Worm (Caenorhabditis elegans) whole organism, L2 larva: ENCODE measurements around the gene Y105C5A.1.

Experiments used
- C34F6.9 ChIP-seq: fragments of 150-350 bp; optimal IDR thresholded peaks from 2 replicates; lab custom pipeline; 2014; ENCODE audit warnings: missing biosample characterization, missing genetic modification characterization
- F13H6.1 ChIP-seq: sonication (generic microtip); optimal IDR thresholded peaks from 2 replicates; lab custom pipeline; 2016; ENCODE audit warnings: missing genetic modification characterization, missing compliant biosample characterization
- R02D3.7 ChIP-seq: fragments of 150-350 bp; optimal IDR thresholded peaks from 2 replicates; lab custom pipeline; 2014; ENCODE audit warnings: missing biosample characterization, missing genetic modification characterization
- Y55F3AM.14 ChIP-seq: fragments of 200-800 bp; sonication (Bioruptor generic); optimal IDR thresholded peaks from 2 replicates; lab custom pipeline; 2018; ENCODE audit warnings: mild to moderate bottlenecking, missing genetic modification characterization, missing compliant biosample characterization
- ZK546.5 ChIP-seq: sonication (generic microtip); optimal IDR thresholded peaks from 2 replicates; lab custom pipeline; 2017; ENCODE audit warnings: missing biosample characterization, missing genetic modification characterization
- alr-1 ChIP-seq: fragments of 150-350 bp; optimal IDR thresholded peaks from 2 replicates; lab custom pipeline; 2014; ENCODE audit warnings: missing biosample characterization, missing genetic modification characterization
- aly-2 ChIP-seq: fragments of 150-350 bp; optimal IDR thresholded peaks from 2 replicates; lab custom pipeline; 2014; ENCODE audit warnings: missing biosample characterization, missing genetic modification characterization
- ama-1 ChIP-seq: fragments of 150-350 bp; optimal IDR thresholded peaks from 2 replicates; lab custom pipeline; 2018; ENCODE audit warnings: inconsistent platforms
- blmp-1 ChIP-seq: sonication (generic microtip); optimal IDR thresholded peaks from 2 replicates; lab custom pipeline; 2017; ENCODE audit warnings: missing genetic modification characterization, mild to moderate bottlenecking, missing compliant biosample characterization, antibody characterized with exemption, moderate library complexity; ENCODE audit not compliant: insufficient read depth
- ceh-16 ChIP-seq: fragments of 150-350 bp; optimal IDR thresholded peaks from 2 replicates; lab custom pipeline; 2014; ENCODE audit warnings: missing biosample characterization, missing genetic modification characterization
- ceh-82 ChIP-seq: fragments of 150-350 bp; optimal IDR thresholded peaks from 2 replicates; lab custom pipeline; 2014; ENCODE audit warnings: missing biosample characterization, missing genetic modification characterization
- dmd-4 ChIP-seq: sonication (generic microtip); optimal IDR thresholded peaks from 2 replicates; lab custom pipeline; 2017; ENCODE audit warnings: missing biosample characterization, missing genetic modification characterization
- egl-27 ChIP-seq: sonication (generic microtip); optimal IDR thresholded peaks from 3 replicates; lab custom pipeline; 2017; ENCODE audit warnings: missing biosample characterization, missing genetic modification reagents, missing genetic modification characterization
- elt-1 ChIP-seq: fragments of 150-350 bp; optimal IDR thresholded peaks from 2 replicates; lab custom pipeline; 2014; ENCODE audit warnings: missing biosample characterization, missing genetic modification characterization
- fos-1 ChIP-seq: fragments of 150-350 bp; optimal IDR thresholded peaks from 2 replicates; lab custom pipeline; 2014; ENCODE audit warnings: missing biosample characterization, missing genetic modification characterization
- gmeb-1 ChIP-seq: fragments of 150-350 bp; optimal IDR thresholded peaks from 2 replicates; lab custom pipeline; 2014; ENCODE audit warnings: missing biosample characterization, missing genetic modification characterization
- lin-11 ChIP-seq: fragments of 150-350 bp; sonication (generic microtip); optimal IDR thresholded peaks from 2 replicates; lab custom pipeline; 2014; ENCODE audit warnings: missing biosample characterization, missing genetic modification characterization, inconsistent platforms, mixed read lengths
- lin-13 ChIP-seq: fragments of 150-350 bp; optimal IDR thresholded peaks from 2 replicates; lab custom pipeline; 2014; ENCODE audit warnings: missing biosample characterization, missing genetic modification reagents, missing genetic modification characterization
- lin-39 ChIP-seq: fragments of 150-350 bp; optimal IDR thresholded peaks from 2 replicates; lab custom pipeline; 2014; ENCODE audit warnings: missing biosample characterization, missing genetic modification reagents, missing genetic modification characterization
- lsy-2 ChIP-seq, 2 experiments: fragments of 150-350 bp in 1 of 2; sonication (generic microtip) in 1 of 2; optimal IDR thresholded peaks; 2 replicates each; lab custom pipeline; 2014 to 2017; ENCODE audit warnings: missing biosample characterization in 2 of 2, missing genetic modification characterization in 2 of 2
- mab-5 ChIP-seq: fragments of 150-350 bp; optimal IDR thresholded peaks from 2 replicates; lab custom pipeline; 2014; ENCODE audit warnings: missing biosample characterization, missing genetic modification characterization
- mbf-1 ChIP-seq: sonication (generic microtip); optimal IDR thresholded peaks from 2 replicates; lab custom pipeline; 2017; ENCODE audit warnings: missing biosample characterization, missing genetic modification characterization
- mdl-1 ChIP-seq, 2 experiments: fragments of 150-350 bp in 1 of 2; sonication (generic microtip) in 1 of 2; optimal IDR thresholded peaks; 2 replicates each; lab custom pipeline; 2017; ENCODE audit warnings: missing biosample characterization in 2 of 2, missing genetic modification characterization in 2 of 2
- nhr-10 ChIP-seq: sonication (generic microtip); optimal IDR thresholded peaks from 2 replicates; lab custom pipeline; 2017; ENCODE audit warnings: missing biosample characterization, missing genetic modification characterization
- nhr-11 ChIP-seq: fragments of 150-350 bp; optimal IDR thresholded peaks from 2 replicates; lab custom pipeline; 2014; ENCODE audit warnings: missing biosample characterization, missing genetic modification characterization
- nhr-12 ChIP-seq: fragments of 150-350 bp; optimal IDR thresholded peaks from 2 replicates; lab custom pipeline; 2014; ENCODE audit warnings: missing biosample characterization, missing genetic modification characterization
- nhr-21 ChIP-seq: fragments of 150-350 bp; optimal IDR thresholded peaks from 2 replicates; lab custom pipeline; 2014; ENCODE audit warnings: missing biosample characterization, missing genetic modification characterization
- nhr-23 ChIP-seq: fragments of 150-350 bp; optimal IDR thresholded peaks from 2 replicates; lab custom pipeline; 2014; ENCODE audit warnings: missing biosample characterization, missing genetic modification reagents, missing genetic modification characterization
- nhr-237 ChIP-seq: fragments of 150-350 bp; optimal IDR thresholded peaks from 2 replicates; lab custom pipeline; 2014; ENCODE audit warnings: missing biosample characterization, missing genetic modification characterization
- nhr-25 ChIP-seq: fragments of 150-350 bp; sonication (generic microtip); optimal IDR thresholded peaks from 3 replicates; lab custom pipeline; 2014; ENCODE audit warnings: missing biosample characterization, missing genetic modification characterization
- nhr-6 ChIP-seq: fragments of 150-350 bp; optimal IDR thresholded peaks from 2 replicates; lab custom pipeline; 2014; ENCODE audit warnings: missing biosample characterization, missing genetic modification characterization
- nhr-77 ChIP-seq: fragments of 150-350 bp; optimal IDR thresholded peaks from 2 replicates; lab custom pipeline; 2014; ENCODE audit warnings: missing biosample characterization, missing genetic modification characterization
- peb-1 ChIP-seq: fragments of 150-350 bp; optimal IDR thresholded peaks from 2 replicates; lab custom pipeline; 2014; ENCODE audit warnings: missing biosample characterization, missing genetic modification characterization
- sem-4 ChIP-seq: fragments of 150-350 bp; optimal IDR thresholded peaks from 2 replicates; lab custom pipeline; 2014; ENCODE audit warnings: missing biosample characterization, missing genetic modification reagents, missing genetic modification characterization
- skn-1 ChIP-seq: sonication (generic microtip); optimal IDR thresholded peaks from 2 replicates; lab custom pipeline; 2017; ENCODE audit warnings: missing biosample characterization, missing genetic modification characterization
- sma-3 ChIP-seq: sonication (generic microtip); optimal IDR thresholded peaks from 2 replicates; lab custom pipeline; 2016; ENCODE audit warnings: missing genetic modification reagents, missing genetic modification characterization, missing compliant biosample characterization
- sma-9 ChIP-seq, 2 experiments: fragments of 150-350 bp in 1 of 2; sonication (generic microtip) in 1 of 2; optimal IDR thresholded peaks; 2 replicates each; lab custom pipeline; 2014 to 2016; ENCODE audit warnings: missing genetic modification characterization in 2 of 2, mild to moderate bottlenecking in 1 of 2, missing biosample characterization in 1 of 2, missing compliant biosample characterization in 1 of 2, missing genetic modification reagents in 1 of 2, moderate library complexity in 1 of 2
- snpc-4 ChIP-seq: fragments of 150-350 bp; optimal IDR thresholded peaks from 2 replicates; lab custom pipeline; 2014; ENCODE audit warnings: missing biosample characterization, missing genetic modification characterization
- unc-39 ChIP-seq: fragments of 150-350 bp; optimal IDR thresholded peaks from 2 replicates; lab custom pipeline; 2014; ENCODE audit warnings: missing biosample characterization, missing genetic modification characterization
- unc-55 ChIP-seq: fragments of 150-350 bp; sonication (generic microtip); optimal IDR thresholded peaks from 3 replicates; lab custom pipeline; 2014; ENCODE audit warnings: missing biosample characterization, missing genetic modification reagents, missing genetic modification characterization
- unc-62 ChIP-seq: fragments of 150-350 bp; optimal IDR thresholded peaks from 2 replicates; lab custom pipeline; 2014; ENCODE audit warnings: missing biosample characterization, missing genetic modification reagents, missing genetic modification characterization
- zag-1 ChIP-seq: fragments of 150-350 bp; optimal IDR thresholded peaks from 2 replicates; lab custom pipeline; 2014; ENCODE audit warnings: missing biosample characterization, missing genetic modification characterization
- ztf-1 ChIP-seq: fragments of 200-800 bp; sonication (Bioruptor generic); conservative IDR thresholded peaks from 2 replicates; pipeline ENCODE4 v1.3.6; 2022; ENCODE audit warnings: missing genetic modification characterization, missing compliant biosample characterization
- ztf-4 ChIP-seq: fragments of 150-350 bp; optimal IDR thresholded peaks from 2 replicates; lab custom pipeline; 2014; ENCODE audit warnings: missing biosample characterization, missing genetic modification characterization

Y105C5A.1 gene

ce11 chrIV:15528826-15529225 is 35.4 kb downstream of the Y105C5A.1 start:
- peak; percentile 19 for TF ChIP-seq lin-13
- peak in 1 of 2 experiments; percentile 59 for TF ChIP-seq lsy-2 (tag; optimal IDR thresholded peaks at IDR 0.05; lab: Kevin White, UChicago)
- peak; percentile 27 for TF ChIP-seq unc-55 (GFP tag; lab: Kevin White, UChicago)
- TF ChIP-seq, all 48 proteins: peak for 3; not testable (repeated sequence) for 45

- TF ChIP-seq nhr-12 (no peak), sma-3 (GFP tag; lab: Kevin White, UChicago) (no peak), aly-2 (no peak), blmp-1 (no peak), egl-27 (tag; lab: Kevin White, UChicago) (no peak), lin-39 (tag; lab: Kevin White, UChicago) (no peak), nhr-11 (tag; lab: Kevin White, UChicago) (no peak), ama-1 (lab: Kevin White, UChicago) (no peak), lin-11 (tag; lab: Kevin White, UChicago) (no peak), nhr-23 (no peak), unc-39 (no peak), lin-13 (no peak), R02D3.7 (tag; lab: Kevin White, UChicago) (no peak), skn-1 (tag; lab: Kevin White, UChicago) (no peak), unc-62 (no peak)
These were observed 36.0 kb downstream of the Y105C5A.1 start, which contains the start of gene ari-1.4 for ce11 chrIV:15528234-15528633. TSS of gene ari-1.4 (minus strand) at chrIV:15528528.

- TF ChIP-seq Y55F3AM.14 (GFP tag; lab: Kevin White, UChicago) (no peak), ztf-4 (tag; lab: Kevin White, UChicago) (no peak), nhr-21 (no peak), mbf-1 (tag; lab: Kevin White, UChicago) (no peak), dmd-4 (tag; lab: Kevin White, UChicago) (no peak), sma-3 (GFP tag; lab: Kevin White, UChicago) (no peak), nhr-11 (tag; lab: Kevin White, UChicago) (no peak), unc-62 (no peak), egl-27 (tag; lab: Kevin White, UChicago) (no peak), sma-9 (GFP tag; optimal IDR thresholded peaks at IDR 0.05; lab: Kevin White, UChicago) (no peak), sma-9 (tag; optimal IDR thresholded peaks at IDR 0.05; lab: Kevin White, UChicago) (no peak), lsy-2 (tag; optimal IDR thresholded peaks at IDR 0.05; lab: Kevin White, UChicago) (no peak), ztf-1 (GFP tag; lab: Robert Waterston, UW) (no peak), gmeb-1 (no peak)
- TF ChIP-seq, all 48 proteins: peak for 0
These were observed 36.9 kb downstream of the Y105C5A.1 start for ce11 chrIV:15527282-15527681.

- TF ChIP-seq lsy-2 (tag; optimal IDR thresholded peaks at IDR 0.05; lab: Kevin White, UChicago) (peak; percentile 55 to 77), nhr-77 (tag; lab: Kevin White, UChicago) (no peak), skn-1 (tag; lab: Kevin White, UChicago) (no peak), snpc-4 (tag; lab: Kevin White, UChicago) (no peak), egl-27 (tag; lab: Kevin White, UChicago) (no peak), elt-1 (tag; lab: Kevin White, UChicago) (no peak), nhr-6 (tag; lab: Kevin White, UChicago) (no peak), peb-1 (tag; lab: Kevin White, UChicago) (no peak), zag-1 (tag; lab: Kevin White, UChicago) (no peak), unc-55 (GFP tag; lab: Kevin White, UChicago) (peak; percentile 53), C34F6.9 (tag; lab: Kevin White, UChicago) (peak; percentile 44), sma-3 (GFP tag; lab: Kevin White, UChicago) (peak; percentile 80), gmeb-1 (peak; percentile 91), mab-5 (no peak), alr-1 (tag; lab: Kevin White, UChicago) (no peak), sem-4 (tag; lab: Kevin White, UChicago) (no peak), sma-9 (GFP tag; optimal IDR thresholded peaks at IDR 0.05; lab: Kevin White, UChicago) (peak; percentile 65), sma-9 (tag; optimal IDR thresholded peaks at IDR 0.05; lab: Kevin White, UChicago) (no peak), lin-39 (tag; lab: Kevin White, UChicago) (no peak), ama-1 (lab: Kevin White, UChicago) (peak; percentile 3), F13H6.1 (tag; lab: Kevin White, UChicago) (peak; percentile 40), ztf-1 (GFP tag; lab: Robert Waterston, UW) (no peak), nhr-11 (tag; lab: Kevin White, UChicago) (no peak), unc-39 (no peak), ceh-16 (tag; lab: Kevin White, UChicago) (no peak), fos-1 (tag; lab: Kevin White, UChicago) (no peak), ztf-4 (tag; lab: Kevin White, UChicago) (no peak), mbf-1 (tag; lab: Kevin White, UChicago) (no peak), ZK546.5 (tag; lab: Kevin White, UChicago) (no peak), nhr-12 (no peak), blmp-1 (no peak), mdl-1 (tag; optimal IDR thresholded peaks at IDR 0.05; lab: Kevin White, UChicago) (no peak), nhr-23 (no peak), ceh-82 (tag; lab: Kevin White, UChicago) (no peak), nhr-237 (tag; lab: Kevin White, UChicago) (no peak), lin-13 (peak; percentile 40), nhr-10 (tag; lab: Kevin White, UChicago) (no peak), lin-11 (tag; lab: Kevin White, UChicago) (no peak), nhr-25 (tag; lab: Kevin White, UChicago) (peak; percentile 73), dmd-4 (tag; lab: Kevin White, UChicago) (no peak)
These were observed 37.8 kb downstream of the Y105C5A.1 start for ce11 chrIV:15526477-15526876.
